Worm (Caenorhabditis elegans): ENCODE results near the gene aldo-2.

DNA sequence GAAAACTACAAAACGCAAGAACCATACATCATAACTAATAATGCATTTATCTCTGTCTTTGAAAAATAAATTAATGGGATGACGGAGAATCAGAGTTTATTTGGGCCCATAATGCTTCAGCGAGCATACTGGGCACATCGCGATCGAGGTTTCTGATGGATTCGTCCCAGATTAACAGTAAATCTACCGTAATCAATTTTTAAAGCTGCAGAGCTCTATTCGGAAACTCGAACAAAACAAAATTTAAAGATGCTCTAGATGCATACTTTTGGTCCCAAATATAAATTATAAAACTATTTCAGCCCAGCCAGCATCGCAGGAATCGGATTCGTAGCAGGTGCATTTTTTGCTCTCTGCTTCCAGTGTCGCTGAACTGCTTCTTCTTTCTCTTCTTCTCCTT, 48.4 kb downstream of the aldo-2 start:
- no peak for TF ChIP-seq snpc-4 (tag; optimal IDR thresholded peaks at IDR 0.05)
- no peak for TF ChIP-seq nhr-76 (tag; optimal IDR thresholded peaks at IDR 0.05)
- no peak for TF ChIP-seq jun-1 (tag; optimal IDR thresholded peaks at IDR 0.05)
- TF ChIP-seq lsy-2 (tag; optimal IDR thresholded peaks at IDR 0.05) = no peak

Measured in whole organism, L1 larva.